Worm (Caenorhabditis elegans) whole organism, early embryonic: Measurements from ENCODE around the gene let-765.

ENCODE experiments used
- B0310.2 ChIP-seq: sonication (generic microtip); optimal IDR thresholded peaks from 2 replicates; lab custom pipeline; 2016; ENCODE audit warnings: mild to moderate bottlenecking, missing genetic modification characterization, missing compliant biosample characterization
- F13C5.2 ChIP-seq: sonication (generic microtip); optimal IDR thresholded peaks from 2 replicates; lab custom pipeline; 2017; ENCODE audit warnings: mild to moderate bottlenecking, missing genetic modification characterization, inconsistent platforms, missing compliant biosample characterization
- aly-1 ChIP-seq: sonication (generic microtip); optimal IDR thresholded peaks from 2 replicates; lab custom pipeline; 2016; ENCODE audit warnings: missing genetic modification characterization, missing compliant biosample characterization
- ama-1 ChIP-seq: fragments of 150-350 bp; optimal IDR thresholded peaks from 2 replicates; lab custom pipeline; 2014
- ceh-36 ChIP-seq: sonication (generic microtip); optimal IDR thresholded peaks from 2 replicates; lab custom pipeline; 2016; ENCODE audit warnings: missing genetic modification characterization, inconsistent platforms, missing compliant biosample characterization
- hmbx-1 ChIP-seq: sonication (generic microtip); optimal IDR thresholded peaks from 2 replicates; lab custom pipeline; 2016; ENCODE audit warnings: mild to moderate bottlenecking, missing genetic modification characterization, missing compliant biosample characterization
- hmg-4 ChIP-seq: fragments of 200-800 bp; sonication (Bioruptor generic); optimal IDR thresholded peaks from 2 replicates; lab custom pipeline; 2018; ENCODE audit warnings: mild to moderate bottlenecking, missing genetic modification characterization, missing compliant biosample characterization
- hnd-1 ChIP-seq: sonication (generic microtip); optimal IDR thresholded peaks from 2 replicates; lab custom pipeline; 2016; ENCODE audit warnings: missing genetic modification characterization, missing compliant biosample characterization
- pes-1 ChIP-seq: fragments of 200-800 bp; sonication (Bioruptor generic); IDR thresholded peaks from 2 replicates; pipeline ENCODE4 v1.3.6; 2022; ENCODE audit warnings: missing genetic modification reagents, missing genetic modification characterization, missing compliant biosample characterization
- sea-1 ChIP-seq: fragments of 200-800 bp; sonication (Bioruptor generic); conservative IDR thresholded peaks from 2 replicates; pipeline ENCODE4 v1.3.6; 2022; ENCODE audit warnings: missing genetic modification characterization, missing compliant biosample characterization
- tbx-11 ChIP-seq: fragments of 200-800 bp; sonication (Bioruptor generic); IDR thresholded peaks from 2 replicates; pipeline ENCODE4 v1.3.6; 2022; ENCODE audit warnings: missing genetic modification characterization, missing compliant biosample characterization
- tra-4 ChIP-seq: sonication (generic microtip); optimal IDR thresholded peaks from 2 replicates; lab custom pipeline; 2017; ENCODE audit warnings: missing genetic modification characterization, missing compliant biosample characterization

ce11 chrIII:6647568-6647967 is 46.6 kb upstream of the let-765 start:
- no peak for TF ChIP-seq ama-1 (lab: Kevin White, UChicago)
- no peak for TF ChIP-seq hmbx-1
- TF ChIP-seq tbx-11 (GFP tag; lab: Robert Waterston, UW): no peak
- TF ChIP-seq tra-4: no peak
- TF ChIP-seq sea-1: no peak
- no peak for TF ChIP-seq ceh-36 (tag; lab: Kevin White, UChicago)
- TF ChIP-seq hmg-4 (GFP tag; lab: Kevin White, UChicago): no peak
- TF ChIP-seq F13C5.2: no peak
- no peak for TF ChIP-seq B0310.2
- TF ChIP-seq aly-1: no peak
- no peak for TF ChIP-seq hnd-1
- no peak for TF ChIP-seq pes-1
